Fruit fly (Drosophila melanogaster): ENCODE results near the gene Rpt2.

Gene Rpt2

DNA sequence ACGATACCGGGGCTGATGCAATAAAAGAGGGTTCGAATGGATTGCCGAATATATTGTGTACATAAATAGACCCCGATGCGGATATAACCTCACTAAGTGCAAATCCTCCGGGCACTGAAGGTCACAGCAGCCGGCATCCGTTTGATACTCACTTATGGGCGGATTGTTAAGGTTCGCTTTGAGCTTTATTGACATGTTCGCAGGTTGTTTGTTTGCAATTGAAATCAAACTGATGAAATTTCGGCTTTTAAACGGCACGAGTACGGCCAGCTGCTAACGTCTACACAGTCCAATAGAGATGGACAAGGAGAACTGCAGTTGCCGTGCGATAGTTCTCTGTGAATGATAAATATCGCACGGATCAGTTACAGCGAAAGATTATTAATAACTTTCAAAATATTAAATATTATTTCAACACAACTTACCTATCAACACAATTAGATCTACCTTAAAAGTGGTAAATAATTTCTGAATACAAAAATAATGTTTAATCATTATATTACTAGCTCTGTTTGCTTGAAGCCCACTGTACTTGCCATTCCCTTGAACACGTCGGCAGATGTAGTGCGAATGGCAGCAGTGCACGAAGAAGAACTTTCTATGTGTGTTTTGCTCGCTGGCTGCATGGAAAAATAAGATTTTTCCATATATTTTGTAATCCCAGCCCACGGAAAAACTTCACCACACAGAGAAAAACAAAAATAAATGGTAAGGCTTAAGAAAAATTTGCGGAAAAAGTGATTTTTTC lies 26.9 kb upstream of the Rpt2 start, which contains the start of the genes GluProRS and AP-1sigma (continued):
- TF ChIP-seq Dad (GFP tag; optimal IDR thresholded peaks at IDR 0.05): peak; percentile 86
- peak; percentile 32; the same call in 1 of the 2 replicates for TF ChIP-seq Dip2 (GFP tag; IDR thresholded peaks at IDR 0.05)
- TF ChIP-seq NC2α (GFP tag; optimal IDR thresholded peaks at IDR 0.05): peak; percentile 30
- TF ChIP-seq ab (GFP tag; optimal IDR thresholded peaks at IDR 0.05): peak; percentile 55
- peak; percentile 48 for TF ChIP-seq CG3163 (GFP tag; optimal IDR thresholded peaks at IDR 0.05)
- TF ChIP-seq dati (GFP tag; IDR thresholded peaks at IDR 0.05): peak; percentile 84
- TF ChIP-seq Ada2b (GFP tag; IDR thresholded peaks at IDR 0.05): peak; percentile 95
- TF ChIP-seq CG15514 (GFP tag; optimal IDR thresholded peaks at IDR 0.05): peak; percentile 80
- peak; percentile 98 for TF ChIP-seq Med (GFP tag)
- TF ChIP-seq Xrp1 (GFP tag; IDR thresholded peaks at IDR 0.05): peak; percentile 96
- TF ChIP-seq Sry-δ (GFP tag; optimal IDR thresholded peaks at IDR 0.05): peak; percentile 91
- TF ChIP-seq E2f2 (GFP tag; IDR thresholded peaks at IDR 0.05): peak; percentile 69
- TF ChIP-seq H15 (GFP tag; IDR thresholded peaks at IDR 0.05): peak; percentile 94
- TF ChIP-seq luna (GFP tag; optimal IDR thresholded peaks at IDR 0.05): peak; percentile 38
- no peak for TF ChIP-seq Trl (optimal IDR thresholded peaks at IDR 0.05)
- peak; percentile 83 for TF ChIP-seq Trl (GFP tag; optimal IDR thresholded peaks at IDR 0.05)
- TF ChIP-seq mld (GFP tag; IDR thresholded peaks at IDR 0.05; ENCODE audit: partially characterized antibody): peak; percentile 86; the same call in 2 of the 3 replicates
- peak; percentile 47 for TF ChIP-seq pb (GFP tag; optimal IDR thresholded peaks at IDR 0.05)
- peak; percentile 89 for TF ChIP-seq Fer3 (tag; optimal IDR thresholded peaks at IDR 0.05)
- peak; percentile 97 for TF ChIP-seq CG17385 (GFP tag; optimal IDR thresholded peaks at IDR 0.05)
- peak; percentile 89 for TF ChIP-seq sug (tag; optimal IDR thresholded peaks at IDR 0.05)
- peak; percentile 91 for TF ChIP-seq CG7357 (GFP tag; IDR thresholded peaks at IDR 0.05)
- TF ChIP-seq BEAF-32 (GFP tag; optimal IDR thresholded peaks at IDR 0.05): peak; percentile 94
- peak; percentile 91 for TF ChIP-seq Mad (GFP tag; optimal IDR thresholded peaks at IDR 0.05)
- no peak for TF ChIP-seq sc (optimal IDR thresholded peaks at IDR 0.05)
- peak; percentile 78 for TF ChIP-seq sc (GFP tag; optimal IDR thresholded peaks at IDR 0.05)
- TF ChIP-seq sim (GFP tag; IDR thresholded peaks at IDR 0.05): peak; percentile 87
- TF ChIP-seq tgo (GFP tag; IDR thresholded peaks at IDR 0.05): peak; percentile 98
- peak; percentile 94 for TF ChIP-seq klu (GFP tag; IDR thresholded peaks at IDR 0.05)
- TF ChIP-seq eve (GFP tag; optimal IDR thresholded peaks at IDR 0.05): peak in 1 of 2 experiments; percentile 3
- TF ChIP-seq CG14965 (GFP tag; optimal IDR thresholded peaks at IDR 0.05; ENCODE audit: borderline replicate concordance): peak; percentile 0
- TF ChIP-seq CG10209 (GFP tag; optimal IDR thresholded peaks at IDR 0.05): peak; percentile 84
- peak; percentile 93 for TF ChIP-seq Bgb (GFP tag; IDR thresholded peaks at IDR 0.05; ENCODE audit: partially characterized antibody)
- TF ChIP-seq stwl (tag; optimal IDR thresholded peaks at IDR 0.05): peak; percentile 55
- peak; percentile 63 for TF ChIP-seq NC2β (GFP tag; optimal IDR thresholded peaks at IDR 0.05)
- peak; percentile 67 for TF ChIP-seq ato (GFP tag; IDR thresholded peaks at IDR 0.05; ENCODE audit: partially characterized antibody)
- peak; percentile 93 for TF ChIP-seq Doc3 (GFP tag; IDR thresholded peaks at IDR 0.05; ENCODE audit: partially characterized antibody)
- TF ChIP-seq Antp (GFP tag; optimal IDR thresholded peaks at IDR 0.05): peak; percentile 74
- peak; percentile 59 for TF ChIP-seq schlank (tag; optimal IDR thresholded peaks at IDR 0.05)
- TF ChIP-seq run (tag; optimal IDR thresholded peaks at IDR 0.05): peak; percentile 39
- TF ChIP-seq rib (GFP tag; IDR thresholded peaks at IDR 0.05): peak; percentile 92
- peak; percentile 87 for TF ChIP-seq Ssrp (tag; optimal IDR thresholded peaks at IDR 0.05)
- peak; percentile 96 for TF ChIP-seq CG10366 (GFP tag; IDR thresholded peaks at IDR 0.05)
- peak; percentile 87 for TF ChIP-seq tx (GFP tag; optimal IDR thresholded peaks at IDR 0.05)
- TF ChIP-seq CG10321 (GFP tag; IDR thresholded peaks at IDR 0.05): peak; percentile 59
- peak; percentile 87 for TF ChIP-seq Meics (GFP tag; optimal IDR thresholded peaks at IDR 0.05)
- TF ChIP-seq wek (GFP tag; optimal IDR thresholded peaks at IDR 0.05): no peak
- TF ChIP-seq Bdp1 (GFP tag; optimal IDR thresholded peaks at IDR 0.05): peak; percentile 72
- TF ChIP-seq CG4707 (GFP tag; optimal IDR thresholded peaks at IDR 0.05): peak; percentile 96
- TF ChIP-seq pum (GFP tag; optimal IDR thresholded peaks at IDR 0.05): peak; percentile 88

Data from whole organism, embryonic.